Fruit fly (Drosophila melanogaster): Measurements from ENCODE around the gene CG7536.

CG7536 gene

DNA sequence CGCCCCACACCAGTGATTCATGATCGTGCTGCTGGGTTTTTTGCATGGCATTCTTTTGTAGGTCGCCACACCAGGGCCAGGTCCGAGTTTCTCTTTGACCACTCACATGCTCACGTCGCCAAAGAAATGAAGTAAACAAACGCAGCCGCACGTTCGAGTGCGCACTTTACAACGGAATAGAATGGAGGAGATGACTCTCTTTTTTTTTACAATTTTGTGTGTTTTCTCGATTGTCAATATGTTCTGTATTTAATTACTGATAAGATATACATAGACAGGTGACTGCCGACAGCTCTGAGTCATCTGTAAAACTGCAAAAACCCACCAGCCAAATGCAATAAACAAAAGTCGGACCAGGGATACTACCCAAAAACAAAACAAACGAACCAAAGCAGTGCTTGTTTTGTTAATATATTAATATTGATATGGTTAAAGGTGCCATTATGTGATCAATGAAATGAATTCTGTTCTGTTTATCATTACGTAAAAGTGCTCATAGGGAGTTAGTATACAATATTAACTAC lies 11.9 kb upstream of the CG7536 start:
- TF ChIP-seq eg (GFP tag; IDR thresholded peaks at IDR 0.05) (0 out of 3 replicates have a peak, but pooled peaks have one; percentile 25), dac (GFP tag; optimal IDR thresholded peaks at IDR 0.05) (no peak), fkh (GFP tag; optimal IDR thresholded peaks at IDR 0.05) (peak; percentile 62), CG9139 (GFP tag; optimal IDR thresholded peaks at IDR 0.05) (no peak), Eip78C (GFP tag) (peak; percentile 75), achi (GFP tag; optimal IDR thresholded peaks at IDR 0.05) (no peak), svp (GFP tag) (peak; percentile 51)

DNA sequence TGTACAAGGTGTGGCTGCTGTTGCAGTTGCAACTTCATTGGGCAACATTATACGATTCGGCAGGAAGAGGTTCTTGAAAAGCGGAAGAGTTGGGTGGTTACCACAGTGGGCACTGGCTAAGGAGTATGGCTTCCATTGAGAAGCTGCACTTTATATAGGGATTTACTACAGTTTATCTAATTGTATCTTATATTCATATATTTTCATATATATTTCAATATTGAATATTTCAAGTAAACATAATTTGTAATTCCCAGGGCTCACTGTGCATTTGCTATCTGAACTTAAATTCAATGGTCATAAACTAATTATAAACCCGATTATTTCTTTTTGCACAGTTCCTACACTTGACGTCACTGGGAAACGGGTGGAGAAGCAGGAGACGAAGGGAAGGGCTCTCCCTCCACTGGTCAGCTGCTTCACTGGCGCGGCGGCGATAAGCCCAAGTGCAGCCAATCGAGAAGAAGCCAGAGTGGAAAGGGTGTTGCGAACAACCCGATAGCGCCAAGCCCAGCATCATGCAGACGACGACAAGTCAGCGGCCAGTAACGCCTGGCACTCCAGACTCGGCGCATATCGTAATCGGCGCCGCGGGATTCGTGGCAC lies 6.5 kb upstream of the CG7536 start:
- TF ChIP-seq CG6163 (GFP tag; IDR thresholded peaks at IDR 0.05) (peak; percentile 53; the same call in 2 of the 3 replicates), CG3919 (GFP tag; optimal IDR thresholded peaks at IDR 0.05) (peak; percentile 53), fd85E (GFP tag; optimal IDR thresholded peaks at IDR 0.05) (no peak), CG16779 (tag; optimal IDR thresholded peaks at IDR 0.05) (no peak), CG10669 (GFP tag; optimal IDR thresholded peaks at IDR 0.05) (peak; percentile 53), Eip75B (GFP tag; optimal IDR thresholded peaks at IDR 0.05) (peak; percentile 29), vri (GFP tag; optimal IDR thresholded peaks at IDR 0.05) (no peak), CG34406 (GFP tag; optimal IDR thresholded peaks at IDR 0.05) (peak; percentile 38), CG31627 (GFP tag; optimal IDR thresholded peaks at IDR 0.05) (peak; percentile 11), Sox14 (GFP tag; optimal IDR thresholded peaks at IDR 0.05) (peak; percentile 4), dac (GFP tag; optimal IDR thresholded peaks at IDR 0.05) (no peak), CG9139 (GFP tag; optimal IDR thresholded peaks at IDR 0.05) (no peak), fkh (GFP tag; optimal IDR thresholded peaks at IDR 0.05) (no peak), spab (GFP tag; optimal IDR thresholded peaks at IDR 0.05) (peak; percentile 5), Hr4 (GFP tag; optimal IDR thresholded peaks at IDR 0.05) (peak; percentile 30), Gug (GFP tag; IDR thresholded peaks at IDR 0.05) (peak; percentile 40; the same call in 1 of the 2 replicates), dsx (GFP tag; optimal IDR thresholded peaks at IDR 0.05; ENCODE audit: poor library complexity, severe bottlenecking) (no peak), CG11762 (GFP tag; optimal IDR thresholded peaks at IDR 0.05; ENCODE audit: insufficient read depth) (peak; percentile 7), Met (GFP tag; optimal IDR thresholded peaks at IDR 0.05) (no peak), pdm3 (GFP tag; optimal IDR thresholded peaks at IDR 0.05) (peak; percentile 38), CG4318 (GFP tag; optimal IDR thresholded peaks at IDR 0.05) (peak; percentile 5), CG1621 (tag; optimal IDR thresholded peaks at IDR 0.05) (no peak), fd59A (GFP tag; optimal IDR thresholded peaks at IDR 0.05) (peak; percentile 44), Hr38 (GFP tag; optimal IDR thresholded peaks at IDR 0.05) (no peak), Hr39 (GFP tag; optimal IDR thresholded peaks at IDR 0.05) (no peak), CG3032 (tag; optimal IDR thresholded peaks at IDR 0.05) (peak; percentile 49), achi (GFP tag; optimal IDR thresholded peaks at IDR 0.05) (peak; percentile 55), eg (GFP tag; IDR thresholded peaks at IDR 0.05) (peak; percentile 42; the same call in 1 of the 3 replicates), CG10631 (GFP tag; optimal IDR thresholded peaks at IDR 0.05) (peak; percentile 49), acj6 (GFP tag; optimal IDR thresholded peaks at IDR 0.05) (peak; percentile 52), CG32006 (GFP tag; optimal IDR thresholded peaks at IDR 0.05) (peak; percentile 72), CG6854 (GFP tag; optimal IDR thresholded peaks at IDR 0.05) (no peak), Smox (GFP tag; optimal IDR thresholded peaks at IDR 0.05) (peak; percentile 10), CG8119 (GFP tag; IDR thresholded peaks at IDR 0.05) (peak; percentile 68), ss (GFP tag; optimal IDR thresholded peaks at IDR 0.05) (no peak), OdsH (GFP tag; optimal IDR thresholded peaks at IDR 0.05) (peak; percentile 65), net (GFP tag; optimal IDR thresholded peaks at IDR 0.05) (peak; percentile 34), Sox15 (GFP tag; optimal IDR thresholded peaks at IDR 0.05) (no peak), CG11902 (GFP tag; optimal IDR thresholded peaks at IDR 0.05) (peak; percentile 6), Ets96B (tag; optimal IDR thresholded peaks at IDR 0.05) (peak; percentile 51), Eip78C (GFP tag) (peak; percentile 66), lz (GFP tag; optimal IDR thresholded peaks at IDR 0.05) (peak; percentile 16), CG11294 (GFP tag; IDR thresholded peaks at IDR 0.05) (0 out of 2 replicates have a peak, but pooled peaks have one; percentile 8), CG6276 (GFP tag; optimal IDR thresholded peaks at IDR 0.05) (peak; percentile 49), CG7368 (GFP tag; optimal IDR thresholded peaks at IDR 0.05) (peak; percentile 31), cyc (GFP tag; optimal IDR thresholded peaks at IDR 0.05) (peak; percentile 19), topi (GFP tag; optimal IDR thresholded peaks at IDR 0.05) (peak; percentile 22)
